Worm (Caenorhabditis elegans) whole organism, young adult: Measurements from ENCODE around the gene K02F3.9.

Source experiments
- B0019.2 ChIP-seq: fragments of 200-800 bp; sonication (Bioruptor generic); conservative IDR thresholded peaks from 2 replicates; pipeline ENCODE4 v1.3.6; 2022; ENCODE audit warnings: missing genetic modification reagents, missing genetic modification characterization, missing compliant biosample characterization
- F10E7.11 ChIP-seq: sonication (generic microtip); optimal IDR thresholded peaks from 2 replicates; lab custom pipeline; 2017; ENCODE audit warnings: mild to moderate bottlenecking, missing genetic modification characterization, moderate library complexity, missing compliant biosample characterization
- F39B2.1 ChIP-seq: fragments of 200-800 bp; sonication (Bioruptor generic); IDR thresholded peaks from 2 replicates; pipeline ENCODE4 v1.3.6; 2022; ENCODE audit warnings: missing genetic modification reagents, missing genetic modification characterization, missing compliant biosample characterization
- F52B5.7 ChIP-seq: sonication (generic microtip); optimal IDR thresholded peaks from 2 replicates; lab custom pipeline; 2016; ENCODE audit warnings: mild to moderate bottlenecking, missing genetic modification characterization, missing compliant biosample characterization
- F57A8.1 ChIP-seq: fragments of 200-800 bp; sonication (Bioruptor generic); optimal IDR thresholded peaks from 2 replicates; lab custom pipeline; 2018; ENCODE audit warnings: mild to moderate bottlenecking, missing genetic modification characterization, moderate library complexity, missing compliant biosample characterization
- Y53F4B.3 ChIP-seq: fragments of 200-800 bp; sonication (Bioruptor generic); IDR thresholded peaks from 2 replicates; pipeline ENCODE4 v1.3.6; 2022; ENCODE audit warnings: missing genetic modification reagents, missing genetic modification characterization, missing compliant biosample characterization
- Y56A3A.18 ChIP-seq: fragments of 200-800 bp; sonication (Bioruptor generic); IDR thresholded peaks from 2 replicates; pipeline ENCODE4 v1.3.6; 2022; ENCODE audit warnings: missing genetic modification reagents, missing genetic modification characterization, missing compliant biosample characterization
- Y79H2A.3 ChIP-seq: fragments of 200-800 bp; sonication (Bioruptor generic); conservative IDR thresholded peaks from 2 replicates; pipeline ENCODE4 v1.3.6; 2022; ENCODE audit warnings: missing genetic modification reagents, missing genetic modification characterization, missing compliant biosample characterization
- Y95B8A.8 ChIP-seq: fragments of 200-800 bp; sonication (Bioruptor generic); IDR thresholded peaks from 2 replicates; pipeline ENCODE4 v1.3.6; 2022; ENCODE audit warnings: missing genetic modification reagents, missing genetic modification characterization, missing compliant biosample characterization
- ama-1 ChIP-seq, 3 experiments: fragments of 150-350 bp in 1 of 3; sonication (generic microtip) in 2 of 3; optimal IDR thresholded peaks; 2 replicates each; lab custom pipeline; 2014 to 2018; ENCODE audit warnings: missing biosample characterization in 2 of 3, missing genetic modification characterization in 2 of 3, missing genetic modification reagents in 2 of 3
- athp-1 ChIP-seq: sonication (generic microtip); optimal IDR thresholded peaks from 2 replicates; lab custom pipeline; 2017; ENCODE audit warnings: mild to moderate bottlenecking, missing genetic modification characterization, missing compliant biosample characterization
- attf-5 ChIP-seq: fragments of 200-800 bp; sonication (Bioruptor generic); optimal IDR thresholded peaks from 2 replicates; lab custom pipeline; 2018; ENCODE audit warnings: mild to moderate bottlenecking, missing genetic modification characterization, missing compliant biosample characterization
- bed-1 ChIP-seq: fragments of 200-800 bp; sonication (Bioruptor generic); IDR thresholded peaks from 2 replicates; pipeline ENCODE4 v1.3.6; 2022; ENCODE audit warnings: missing genetic modification reagents, missing genetic modification characterization, missing compliant biosample characterization
- cebp-1 ChIP-seq, 2 experiments: fragments of 200-800 bp in 1 of 2; sonication (Bioruptor generic) in 1 of 2; sonication (generic microtip) in 1 of 2; IDR thresholded peaks in 1 of 2; optimal IDR thresholded peaks in 1 of 2; 2 replicates each; pipeline versions ENCODE4 v1.3.6 to Lab custom; 2017 to 2022; ENCODE audit warnings: missing compliant biosample characterization in 2 of 2, missing genetic modification characterization in 2 of 2, mild to moderate bottlenecking in 1 of 2, missing genetic modification reagents in 1 of 2, moderate library complexity in 1 of 2
- cebp-2 ChIP-seq: fragments of 200-800 bp; sonication (Bioruptor generic); IDR thresholded peaks from 2 replicates; pipeline ENCODE4 v1.3.6; 2022; ENCODE audit warnings: missing genetic modification characterization, missing compliant biosample characterization
- ceh-100 ChIP-seq: fragments of 200-800 bp; sonication (Bioruptor generic); IDR thresholded peaks from 2 replicates; pipeline ENCODE4 v1.3.6; 2022; ENCODE audit warnings: missing genetic modification reagents, missing genetic modification characterization, missing compliant biosample characterization
- ceh-79 ChIP-seq: sonication (generic microtip); optimal IDR thresholded peaks from 2 replicates; lab custom pipeline; 2017; ENCODE audit warnings: mild to moderate bottlenecking, missing genetic modification characterization, missing compliant biosample characterization
- ceh-91 ChIP-seq: fragments of 200-800 bp; sonication (Bioruptor generic); IDR thresholded peaks from 2 replicates; pipeline ENCODE4 v1.3.6; 2022; ENCODE audit warnings: missing genetic modification reagents, missing genetic modification characterization, missing compliant biosample characterization
- dox-1 ChIP-seq: fragments of 200-800 bp; sonication (Bioruptor generic); IDR thresholded peaks from 2 replicates; pipeline ENCODE4 v1.3.6; 2022; ENCODE audit warnings: missing genetic modification reagents, missing genetic modification characterization, missing compliant biosample characterization
- dpff-1 ChIP-seq: sonication (generic microtip); optimal IDR thresholded peaks from 2 replicates; lab custom pipeline; 2017; ENCODE audit warnings: mild to moderate bottlenecking, missing genetic modification characterization, missing compliant biosample characterization
- efl-1 ChIP-seq: fragments of 150-350 bp; optimal IDR thresholded peaks from 2 replicates; lab custom pipeline; 2014; ENCODE audit warnings: missing biosample characterization, missing genetic modification reagents, missing genetic modification characterization
- egrh-3 ChIP-seq: fragments of 200-800 bp; sonication (Bioruptor generic); IDR thresholded peaks from 2 replicates; pipeline ENCODE4 v1.3.6; 2022; ENCODE audit warnings: missing genetic modification reagents, missing genetic modification characterization, missing compliant biosample characterization
- ekl-4 ChIP-seq: fragments of 200-800 bp; sonication (Bioruptor generic); IDR thresholded peaks from 2 replicates; pipeline ENCODE4 v1.3.6; 2022; ENCODE audit warnings: missing genetic modification reagents, missing genetic modification characterization, missing compliant biosample characterization
- gei-17 ChIP-seq: fragments of 200-800 bp; sonication (Bioruptor generic); optimal IDR thresholded peaks from 2 replicates; lab custom pipeline; 2018; ENCODE audit warnings: mild to moderate bottlenecking, missing genetic modification characterization, missing compliant biosample characterization
- hmg-20 ChIP-seq: fragments of 200-800 bp; sonication (Bioruptor generic); IDR thresholded peaks from 2 replicates; pipeline ENCODE4 v1.3.6; 2022; ENCODE audit warnings: missing genetic modification reagents, missing genetic modification characterization, missing compliant biosample characterization
- hrde-1 ChIP-seq: sonication (generic microtip); optimal IDR thresholded peaks from 2 replicates; lab custom pipeline; 2016; ENCODE audit warnings: missing genetic modification characterization, mild to moderate bottlenecking, missing compliant biosample characterization, moderate library complexity, missing genotype, missing genetic modification reagents, borderline replicate concordance
- let-526 ChIP-seq: fragments of 200-800 bp; sonication (Bioruptor generic); IDR thresholded peaks from 2 replicates; pipeline ENCODE4 v1.3.6; 2022; ENCODE audit warnings: missing genetic modification reagents, missing genetic modification characterization, missing compliant biosample characterization
- lin-35 ChIP-seq, 3 experiments: fragments of 150-350 bp in 2 of 3; sonication (generic microtip) in 1 of 3; optimal IDR thresholded peaks; 2 replicates each; lab custom pipeline; 2014 to 2018; ENCODE audit warnings: missing biosample characterization in 3 of 3, missing genetic modification characterization in 3 of 3, missing genetic modification reagents in 3 of 3
- lin-40 ChIP-seq: sonication (generic microtip); optimal IDR thresholded peaks from 2 replicates; lab custom pipeline; 2016; ENCODE audit warnings: missing genetic modification characterization, mild to moderate bottlenecking, missing compliant biosample characterization, missing genotype, missing genetic modification reagents
- lin-54 ChIP-seq: fragments of 200-800 bp; sonication (Bioruptor generic); optimal IDR thresholded peaks from 2 replicates; lab custom pipeline; 2018; ENCODE audit warnings: mild to moderate bottlenecking, missing genetic modification characterization, missing compliant biosample characterization
- madf-6 ChIP-seq: fragments of 200-800 bp; sonication (Bioruptor generic); IDR thresholded peaks from 2 replicates; pipeline ENCODE4 v1.3.6; 2022; ENCODE audit warnings: missing genetic modification reagents, missing genetic modification characterization, missing compliant biosample characterization
- mcd-1 ChIP-seq: fragments of 200-800 bp; sonication (Bioruptor generic); IDR thresholded peaks from 2 replicates; pipeline ENCODE4 v1.3.6; 2022; ENCODE audit warnings: missing genetic modification reagents, missing genetic modification characterization, missing compliant biosample characterization
- mes-4 ChIP-seq: sonication (generic microtip); optimal IDR thresholded peaks from 2 replicates; lab custom pipeline; 2016; ENCODE audit warnings: missing genotype, missing genetic modification characterization, missing compliant biosample characterization
- nhr-179 ChIP-seq: sonication (generic microtip); optimal IDR thresholded peaks from 2 replicates; lab custom pipeline; 2016; ENCODE audit warnings: mild to moderate bottlenecking, missing genetic modification characterization, missing compliant biosample characterization
- pha-4 ChIP-seq: fragments of 150-350 bp; sonication (generic microtip); optimal IDR thresholded peaks from 2 replicates; lab custom pipeline; 2014; ENCODE audit warnings: missing biosample characterization, missing genetic modification reagents, missing genetic modification characterization
- rcor-1 ChIP-seq: fragments of 200-800 bp; sonication (Bioruptor generic); IDR thresholded peaks from 2 replicates; pipeline ENCODE4 v1.3.6; 2022; ENCODE audit warnings: missing genetic modification reagents, missing genetic modification characterization, missing compliant biosample characterization
- snpc-3.4 ChIP-seq: sonication (generic microtip); optimal IDR thresholded peaks from 2 replicates; lab custom pipeline; 2017; ENCODE audit warnings: missing genetic modification characterization, mild to moderate bottlenecking, missing compliant biosample characterization, antibody characterized with exemption, moderate library complexity, missing genotype, missing genetic modification reagents
- snpc-4 ChIP-seq, 5 experiments: fragments of 150-350 bp in 1 of 5; sonication (generic microtip) in 4 of 5; optimal IDR thresholded peaks; 2 replicates each; lab custom pipeline; 2014 to 2018; ENCODE audit warnings: missing genetic modification characterization in 5 of 5, missing biosample characterization in 3 of 5, antibody characterized with exemption in 2 of 5, mild to moderate bottlenecking in 2 of 5, missing compliant biosample characterization in 2 of 5, missing genotype in 2 of 5, moderate library complexity in 2 of 5, missing genetic modification reagents in 1 of 5
- somi-1 ChIP-seq: fragments of 200-800 bp; sonication (Bioruptor generic); optimal IDR thresholded peaks from 2 replicates; lab custom pipeline; 2018; ENCODE audit warnings: mild to moderate bottlenecking, missing genetic modification characterization, missing compliant biosample characterization
- tbp1 ChIP-seq: fragments of 200-800 bp; sonication (Bioruptor generic); optimal IDR thresholded peaks from 2 replicates; lab custom pipeline; 2018; ENCODE audit warnings: mild to moderate bottlenecking, missing genetic modification characterization, missing compliant biosample characterization
- ztf-22 ChIP-seq: fragments of 200-800 bp; sonication (Bioruptor generic); optimal IDR thresholded peaks from 2 replicates; lab custom pipeline; 2018; ENCODE audit warnings: mild to moderate bottlenecking, missing genetic modification characterization, moderate library complexity, missing compliant biosample characterization
- ztf-26 ChIP-seq: sonication (generic microtip); optimal IDR thresholded peaks from 2 replicates; lab custom pipeline; 2017; ENCODE audit warnings: missing genetic modification characterization, missing compliant biosample characterization
- ztf-28 ChIP-seq: fragments of 200-800 bp; sonication (Bioruptor generic); IDR thresholded peaks from 2 replicates; pipeline ENCODE4 v1.3.6; 2022; ENCODE audit warnings: missing genetic modification reagents, missing genetic modification characterization, missing compliant biosample characterization

Gene K02F3.9

DNA sequence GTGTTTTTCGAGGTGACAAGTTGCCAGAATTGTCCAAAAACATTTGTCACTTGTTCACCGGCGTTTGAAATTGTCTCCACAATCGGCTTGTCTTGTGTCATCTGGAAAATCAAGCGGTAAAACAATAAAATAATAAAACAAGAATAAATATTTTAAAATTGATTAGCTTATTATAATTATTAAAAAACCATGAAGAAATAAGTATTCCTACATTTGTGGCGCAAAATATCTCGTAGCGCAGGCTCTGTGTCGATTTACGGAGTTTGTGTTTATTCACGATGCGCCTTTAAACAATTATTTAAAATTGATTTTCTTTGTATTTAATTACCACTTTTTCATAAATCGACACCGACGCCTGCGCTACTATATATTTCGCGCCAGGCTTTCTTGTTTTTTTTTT is 11.1 kb upstream of the K02F3.9 start, which contains the start of gene moma-1:
TSS of gene moma-1 (minus strand) at position 101 of the 400 bp plus-strand sequence.
- TF ChIP-seq rcor-1 (GFP tag; lab: Robert Waterston, UW) = no peak
- no peak for TF ChIP-seq F39B2.1 (GFP tag; lab: Robert Waterston, UW)
- TF ChIP-seq Y56A3A.18 (GFP tag; lab: Robert Waterston, UW) = no peak
- no peak for TF ChIP-seq dox-1 (GFP tag; lab: Robert Waterston, UW)
- peak; percentile 27 for TF ChIP-seq efl-1 (GFP tag; lab: Kevin White, UChicago)
- peak; percentile 35 for TF ChIP-seq snpc-3.4 (tag; lab: Kevin White, UChicago)
- peak; percentile 14; the same call in 1 of the 2 replicates for TF ChIP-seq madf-6 (GFP tag; lab: Robert Waterston, UW)
- TF ChIP-seq cebp-1 (GFP tag; IDR thresholded peaks at IDR 0.05; lab: Robert Waterston, UW) = no peak
- no peak for TF ChIP-seq cebp-1 (tag; optimal IDR thresholded peaks at IDR 0.05; lab: Kevin White, UChicago)
- TF ChIP-seq pha-4 (tag; lab: Kevin White, UChicago) = no peak
- peak; percentile 10 for TF ChIP-seq ceh-79 (tag; lab: Kevin White, UChicago)
- TF ChIP-seq, all 124 proteins: peak for 4

DNA sequence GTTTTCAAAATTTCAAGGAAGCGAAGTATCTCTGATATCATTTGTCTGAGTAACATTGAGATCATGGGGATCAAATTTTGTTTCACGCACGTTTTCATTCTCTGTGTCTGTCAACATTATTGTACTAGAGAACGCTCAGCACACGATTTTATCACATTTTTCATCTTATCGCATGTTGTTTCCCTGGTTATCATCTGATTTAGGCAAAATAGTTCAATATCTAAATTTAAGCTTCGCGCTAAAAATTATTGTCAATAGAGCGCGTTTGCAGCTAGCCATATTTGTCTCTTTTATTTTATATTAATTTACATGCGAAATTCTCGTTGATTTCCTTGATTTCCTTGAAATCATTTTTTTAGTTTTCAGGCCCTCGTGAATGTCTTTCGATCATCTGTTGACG is 4.3 kb upstream of the K02F3.9 start, which contains the start of gene K02F3.2:
TSS of gene K02F3.2 (plus strand) at position 357 of the 400 bp plus-strand sequence.
- TF ChIP-seq cebp-2 (GFP tag; lab: Robert Waterston, UW) = no peak
- no peak for TF ChIP-seq ceh-79 (tag; lab: Kevin White, UChicago)
- TF ChIP-seq ekl-4 (GFP tag; lab: Robert Waterston, UW) = no peak
- peak; percentile 91 for TF ChIP-seq mcd-1 (GFP tag; lab: Robert Waterston, UW)
- TF ChIP-seq F52B5.7 (tag; lab: Kevin White, UChicago) = no peak
- no peak for TF ChIP-seq ztf-28
- no peak for TF ChIP-seq snpc-4 (GFP tag; optimal IDR thresholded peaks at IDR 0.05; lab: Kevin White, UChicago)
- TF ChIP-seq snpc-4 (tag; optimal IDR thresholded peaks at IDR 0.05; lab: Kevin White, UChicago) = no peak
- no peak for TF ChIP-seq hmg-20
- no peak for TF ChIP-seq Y79H2A.3
- no peak for TF ChIP-seq ama-1 (optimal IDR thresholded peaks at IDR 0.05; lab: Kevin White, UChicago)
- no peak for TF ChIP-seq ama-1 (GFP tag; optimal IDR thresholded peaks at IDR 0.05; lab: Kevin White, UChicago)
- peak; percentile 70 for TF ChIP-seq lin-54 (GFP tag; lab: Kevin White, UChicago)
- TF ChIP-seq lin-40 (tag; lab: Kevin White, UChicago) = peak; percentile 50
- no peak for TF ChIP-seq nhr-179 (tag; lab: Kevin White, UChicago)
- TF ChIP-seq attf-5 (GFP tag; lab: Kevin White, UChicago) = peak; percentile 12
- TF ChIP-seq lin-35 (GFP tag; optimal IDR thresholded peaks at IDR 0.05; lab: Kevin White, UChicago) = peak in 1 of 3 experiments; percentile 68
- TF ChIP-seq gei-17 (GFP tag; lab: Kevin White, UChicago) = no peak
- TF ChIP-seq dox-1 (GFP tag; lab: Robert Waterston, UW) = no peak
- TF ChIP-seq F10E7.11 (tag; lab: Kevin White, UChicago) = no peak
- no peak for TF ChIP-seq cebp-1 (GFP tag; IDR thresholded peaks at IDR 0.05; lab: Robert Waterston, UW)
- TF ChIP-seq cebp-1 (tag; optimal IDR thresholded peaks at IDR 0.05; lab: Kevin White, UChicago) = peak; percentile 30
- TF ChIP-seq hrde-1 (tag; lab: Kevin White, UChicago) = no peak
- no peak for TF ChIP-seq mes-4 (tag; lab: Kevin White, UChicago)
- no peak for TF ChIP-seq dpff-1 (tag; lab: Kevin White, UChicago)
- TF ChIP-seq ztf-22 (GFP tag; lab: Kevin White, UChicago) = no peak
- TF ChIP-seq Y95B8A.8 (GFP tag; lab: Robert Waterston, UW) = no peak
- TF ChIP-seq egrh-3 = no peak
- TF ChIP-seq ztf-26 (tag; lab: Kevin White, UChicago) = peak; percentile 39
- no peak for TF ChIP-seq Y53F4B.3 (GFP tag; lab: Robert Waterston, UW)
- TF ChIP-seq B0019.2 = no peak
- TF ChIP-seq rcor-1 (GFP tag; lab: Robert Waterston, UW) = no peak
- TF ChIP-seq bed-1 = no peak
- TF ChIP-seq somi-1 (GFP tag; lab: Kevin White, UChicago) = no peak
- no peak for TF ChIP-seq F57A8.1
- TF ChIP-seq athp-1 (tag; lab: Kevin White, UChicago) = no peak
- peak; percentile 57 for TF ChIP-seq efl-1 (GFP tag; lab: Kevin White, UChicago)
- TF ChIP-seq snpc-3.4 (tag; lab: Kevin White, UChicago) = no peak
- TF ChIP-seq F39B2.1 (GFP tag; lab: Robert Waterston, UW) = no peak
- peak; percentile 29 for TF ChIP-seq tbp1 (GFP tag; lab: Kevin White, UChicago)
- no peak for TF ChIP-seq let-526
- no peak for TF ChIP-seq ceh-91
- TF ChIP-seq madf-6 (GFP tag; lab: Robert Waterston, UW) = no peak
- TF ChIP-seq ceh-100 = no peak
